Fruit fly (Drosophila melanogaster) whole organism, prepupa: Measurements from ENCODE around the gene CG1703.

Experiments
- CG10631 ChIP-seq: fragments of 200-800 bp; sonication (Bioruptor generic); optimal IDR thresholded peaks from 2 replicates; lab custom pipeline; 2016; ENCODE audit warnings: missing biosample characterization, missing genetic modification characterization
- CG11902 ChIP-seq: fragments of 200-800 bp; sonication (Bioruptor generic); optimal IDR thresholded peaks from 3 replicates; lab custom pipeline; 2016; ENCODE audit warnings: missing biosample characterization, missing genetic modification characterization
- CG16779 ChIP-seq: fragments of 200-800 bp; sonication (Bioruptor generic); optimal IDR thresholded peaks from 3 replicates; lab custom pipeline; 2017; ENCODE audit warnings: missing biosample characterization, mild to moderate bottlenecking, missing genetic modification characterization
- CG3032 ChIP-seq: fragments of 200-800 bp; optimal IDR thresholded peaks from 2 replicates; lab custom pipeline; 2019; ENCODE audit warnings: missing biosample characterization, mild to moderate bottlenecking, missing genetic modification characterization, moderate library complexity
- CG4318 ChIP-seq: fragments of 200-800 bp; sonication (Bioruptor generic); optimal IDR thresholded peaks from 3 replicates; lab custom pipeline; 2017; ENCODE audit warnings: missing biosample characterization, mild to moderate bottlenecking, missing genetic modification characterization
- CG9139 ChIP-seq: fragments of 200-800 bp; sonication (Bioruptor generic); optimal IDR thresholded peaks from 3 replicates; lab custom pipeline; 2017; ENCODE audit warnings: missing biosample characterization, mild to moderate bottlenecking, missing genetic modification characterization
- Eip93F ChIP-seq: fragments of 200-800 bp; sonication (Bioruptor generic); optimal IDR thresholded peaks from 2 replicates; lab custom pipeline; 2016; ENCODE audit warnings: missing biosample characterization, mild to moderate bottlenecking, missing genetic modification characterization
- Ets21C ChIP-seq: fragments of 200-800 bp; sonication (Bioruptor generic); optimal IDR thresholded peaks from 3 replicates; lab custom pipeline; 2016; ENCODE audit warnings: missing biosample characterization, missing genetic modification characterization
- Hr39 ChIP-seq: fragments of 200-800 bp; sonication (Bioruptor generic); optimal IDR thresholded peaks from 2 replicates; lab custom pipeline; 2016; ENCODE audit warnings: missing biosample characterization, missing genetic modification characterization
- Lpt ChIP-seq: fragments of 200-800 bp; sonication (Bioruptor generic); optimal IDR thresholded peaks from 3 replicates; lab custom pipeline; 2016; ENCODE audit warnings: missing biosample characterization, missing genetic modification characterization

dm6 chrX:11651420-11651819 is 39.7 kb downstream of the CG1703 start:
- no peak for TF ChIP-seq CG16779 (tag; lab: Kevin White, UChicago)
- TF ChIP-seq CG11902 (GFP tag; lab: Kevin White, UChicago), result no peak
- no peak for TF ChIP-seq Ets21C (GFP tag; lab: Kevin White, UChicago)
- peak; percentile 12 for TF ChIP-seq CG3032 (tag; lab: Kevin White, UChicago)
- no peak for TF ChIP-seq Hr39 (GFP tag; lab: Kevin White, UChicago)
- no peak for TF ChIP-seq CG9139 (GFP tag; lab: Kevin White, UChicago)
- no peak for TF ChIP-seq CG4318 (GFP tag; lab: Kevin White, UChicago)
- TF ChIP-seq Lpt (GFP tag; lab: Kevin White, UChicago), result no peak
- no peak for TF ChIP-seq CG10631 (GFP tag; lab: Kevin White, UChicago)
- TF ChIP-seq Eip93F (GFP tag; lab: Kevin White, UChicago), result no peak
